Worm (Caenorhabditis elegans) whole organism, late embryonic: Measurements from ENCODE around the gene clec-57.
A peak's percentile ranks its signal among the peaks of the same experiment; 100 is the strongest.

Source experiments
- C38D4.7 ChIP-seq: fragments of 200-800 bp; sonication (Bioruptor generic); optimal IDR thresholded peaks from 2 replicates; lab custom pipeline; 2018; ENCODE audit warnings: mild to moderate bottlenecking, missing genetic modification characterization, moderate library complexity, missing compliant biosample characterization
- F13H6.1 ChIP-seq: sonication (generic microtip); optimal IDR thresholded peaks from 2 replicates; lab custom pipeline; 2016; ENCODE audit warnings: missing genetic modification characterization, missing compliant biosample characterization
- K09A11.1 ChIP-seq: sonication (generic microtip); optimal IDR thresholded peaks from 2 replicates; lab custom pipeline; 2017; ENCODE audit warnings: antibody characterized with exemption, mild to moderate bottlenecking, missing genetic modification characterization, missing compliant biosample characterization; ENCODE audit not compliant: insufficient read depth
- Y22D7AL.16 ChIP-seq: sonication (generic microtip); optimal IDR thresholded peaks from 2 replicates; lab custom pipeline; 2016; ENCODE audit warnings: missing genetic modification characterization, missing compliant biosample characterization
- ama-1 ChIP-seq: fragments of 150-350 bp; optimal IDR thresholded peaks from 2 replicates; lab custom pipeline; 2014
- ceh-14 ChIP-seq: sonication (generic microtip); optimal IDR thresholded peaks from 2 replicates; lab custom pipeline; 2016; ENCODE audit warnings: missing genotype, missing genetic modification characterization, missing compliant biosample characterization
- ceh-18 ChIP-seq: sonication (generic microtip); optimal IDR thresholded peaks from 2 replicates; lab custom pipeline; 2016; ENCODE audit warnings: missing genetic modification characterization, missing compliant biosample characterization
- ceh-24 ChIP-seq: sonication (generic microtip); optimal IDR thresholded peaks from 2 replicates; lab custom pipeline; 2016; ENCODE audit warnings: mild to moderate bottlenecking, missing genetic modification characterization, missing compliant biosample characterization
- ceh-31 ChIP-seq: sonication (generic microtip); optimal IDR thresholded peaks from 2 replicates; lab custom pipeline; 2016; ENCODE audit warnings: missing genetic modification characterization, missing compliant biosample characterization
- ceh-6 ChIP-seq: fragments of 200-800 bp; sonication (Bioruptor generic); optimal IDR thresholded peaks from 2 replicates; lab custom pipeline; 2018; ENCODE audit warnings: mild to moderate bottlenecking, missing genetic modification characterization, missing compliant biosample characterization
- che-1 ChIP-seq: sonication (generic microtip); optimal IDR thresholded peaks from 2 replicates; lab custom pipeline; 2016; ENCODE audit warnings: mild to moderate bottlenecking, missing genetic modification characterization, missing compliant biosample characterization
- elt-2 ChIP-seq: sonication (generic microtip); optimal IDR thresholded peaks from 2 replicates; lab custom pipeline; 2016; ENCODE audit warnings: missing genetic modification reagents, missing genetic modification characterization, missing compliant biosample characterization
- elt-4 ChIP-seq: sonication (generic microtip); optimal IDR thresholded peaks from 2 replicates; lab custom pipeline; 2016; ENCODE audit warnings: missing genetic modification characterization, missing compliant biosample characterization
- ets-4 ChIP-seq: sonication (generic microtip); optimal IDR thresholded peaks from 2 replicates; lab custom pipeline; 2016; ENCODE audit warnings: missing genetic modification characterization, missing compliant biosample characterization
- eyg-1 ChIP-seq: sonication (generic microtip); optimal IDR thresholded peaks from 2 replicates; lab custom pipeline; 2016; ENCODE audit warnings: missing genotype, missing genetic modification characterization, missing compliant biosample characterization
- fkh-6 ChIP-seq: sonication (generic microtip); optimal IDR thresholded peaks from 2 replicates; lab custom pipeline; 2016; ENCODE audit warnings: missing genetic modification characterization, missing compliant biosample characterization
- hlh-13 ChIP-seq: fragments of 200-800 bp; sonication (Bioruptor generic); optimal IDR thresholded peaks from 2 replicates; lab custom pipeline; 2018; ENCODE audit warnings: mild to moderate bottlenecking, missing genetic modification characterization, missing compliant biosample characterization
- hlh-15 ChIP-seq: sonication (generic microtip); optimal IDR thresholded peaks from 2 replicates; lab custom pipeline; 2016; ENCODE audit warnings: missing genetic modification characterization, missing compliant biosample characterization
- hlh-30 ChIP-seq: sonication (generic microtip); optimal IDR thresholded peaks from 2 replicates; lab custom pipeline; 2017; ENCODE audit warnings: antibody characterized with exemption, missing genetic modification characterization, missing compliant biosample characterization; ENCODE audit not compliant: insufficient read depth
- lim-6 ChIP-seq: sonication (generic microtip); optimal IDR thresholded peaks from 2 replicates; lab custom pipeline; 2016; ENCODE audit warnings: missing genetic modification characterization, missing compliant biosample characterization
- madf-2 ChIP-seq: sonication (generic microtip); optimal IDR thresholded peaks from 2 replicates; lab custom pipeline; 2017; ENCODE audit warnings: missing genetic modification characterization, missing compliant biosample characterization
- mec-3 ChIP-seq: sonication (generic microtip); optimal IDR thresholded peaks from 2 replicates; lab custom pipeline; 2016; ENCODE audit warnings: borderline replicate concordance, missing genetic modification characterization, missing compliant biosample characterization
- nfya-1 ChIP-seq: sonication (generic microtip); optimal IDR thresholded peaks from 2 replicates; lab custom pipeline; 2017; ENCODE audit warnings: missing genetic modification characterization, mild to moderate bottlenecking, missing compliant biosample characterization, antibody characterized with exemption, moderate library complexity
- npax-4 ChIP-seq: sonication (generic microtip); optimal IDR thresholded peaks from 2 replicates; lab custom pipeline; 2016; ENCODE audit warnings: missing genetic modification characterization, missing compliant biosample characterization
- pax-1 ChIP-seq: fragments of 150-350 bp; optimal IDR thresholded peaks from 2 replicates; lab custom pipeline; 2014; ENCODE audit warnings: missing biosample characterization, missing genetic modification characterization
- pha-2 ChIP-seq: sonication (generic microtip); optimal IDR thresholded peaks from 2 replicates; lab custom pipeline; 2017; ENCODE audit warnings: mild to moderate bottlenecking, missing genetic modification characterization, missing compliant biosample characterization
- pqm-1 ChIP-seq: sonication (generic microtip); optimal IDR thresholded peaks from 2 replicates; lab custom pipeline; 2016; ENCODE audit warnings: missing genetic modification characterization, missing compliant biosample characterization
- ref-2 ChIP-seq: sonication (generic microtip); optimal IDR thresholded peaks from 2 replicates; lab custom pipeline; 2016; ENCODE audit warnings: missing genetic modification characterization, missing compliant biosample characterization
- tbx-7 ChIP-seq: sonication (generic microtip); optimal IDR thresholded peaks from 2 replicates; lab custom pipeline; 2016; ENCODE audit warnings: missing genotype, missing genetic modification characterization, missing compliant biosample characterization
- unc-3 ChIP-seq, 2 experiments: fragments of 200-800 bp in 1 of 2; sonication (Bioruptor generic) in 1 of 2; sonication (generic microtip) in 1 of 2; conservative IDR thresholded peaks in 1 of 2; optimal IDR thresholded peaks in 1 of 2; 2 replicates each; pipeline versions ENCODE4 v1.3.6 to Lab custom; 2016 to 2022; ENCODE audit warnings: missing compliant biosample characterization in 2 of 2, missing genetic modification characterization in 2 of 2, missing genetic modification reagents in 1 of 2
- unc-86 ChIP-seq: sonication (generic microtip); optimal IDR thresholded peaks from 2 replicates; lab custom pipeline; 2016; ENCODE audit warnings: missing genetic modification characterization, missing compliant biosample characterization
- zip-5 ChIP-seq: sonication (generic microtip); optimal IDR thresholded peaks from 2 replicates; lab custom pipeline; 2016; ENCODE audit warnings: missing genetic modification characterization, missing compliant biosample characterization
- ztf-16 ChIP-seq: sonication (generic microtip); optimal IDR thresholded peaks from 2 replicates; lab custom pipeline; 2017; ENCODE audit warnings: missing genetic modification characterization, missing compliant biosample characterization

Gene clec-57

ce11 chrV:14460615-14461102 is 8.4 kb upstream of the clec-57 start, which contains the start of gene F08H9.2:
F08H9.2 (plus strand) TSS chrV:14460665.
- TF ChIP-seq lim-6 (tag; lab: Kevin White, UChicago) (no peak), Y22D7AL.16 (tag; lab: Kevin White, UChicago) (no peak), pax-1 (no peak), eyg-1 (no peak), hlh-13 (no peak), pqm-1 (tag; lab: Kevin White, UChicago) (no peak), hlh-30 (tag; lab: Kevin White, UChicago) (no peak), ceh-18 (tag; lab: Kevin White, UChicago) (no peak)

- no peak for TF ChIP-seq ztf-16 (tag; lab: Kevin White, UChicago)
- TF ChIP-seq hlh-15 (tag; lab: Kevin White, UChicago), result no peak
- TF ChIP-seq mec-3 (tag; lab: Kevin White, UChicago), result no peak
- TF ChIP-seq madf-2 (tag; lab: Kevin White, UChicago), result no peak
- TF ChIP-seq ceh-31 (tag; lab: Kevin White, UChicago), result no peak
- TF ChIP-seq ceh-14 (tag; lab: Kevin White, UChicago), result no peak
- no peak for TF ChIP-seq unc-3 (GFP tag; conservative IDR thresholded peaks at IDR 0.05; lab: Robert Waterston, UW)
- TF ChIP-seq unc-3 (tag; optimal IDR thresholded peaks at IDR 0.05; lab: Kevin White, UChicago), result no peak
- TF ChIP-seq elt-4 (tag; lab: Kevin White, UChicago), result no peak
- no peak for TF ChIP-seq zip-5
- TF ChIP-seq ceh-24 (tag; lab: Kevin White, UChicago), result no peak
- no peak for TF ChIP-seq F13H6.1 (tag; lab: Kevin White, UChicago)
- no peak for TF ChIP-seq fkh-6 (tag; lab: Kevin White, UChicago)
- no peak for TF ChIP-seq ceh-18 (tag; lab: Kevin White, UChicago)
Observed at ce11 chrV:14462653-14463052, 6.4 kb upstream of the clec-57 start.

ce11 chrV:14463087-14463486 is 5.9 kb upstream of the clec-57 start, which contains the start of gene F08H9.3:
F08H9.3 (minus strand) TSS chrV:14463338.
- TF ChIP-seq ref-2 (tag; lab: Kevin White, UChicago) (peak; percentile 17), elt-2 (tag; lab: Kevin White, UChicago) (peak; percentile 2)
- TF ChIP-seq, all 69 proteins: peak for 2; not testable (repeated sequence) for 67

ce11 chrV:14464368-14464767 is 4.7 kb upstream of the clec-57 start, which contains the start of gene F08H9.4:
F08H9.4 (minus strand) TSS chrV:14464428.
- TF ChIP-seq ets-4 (no peak), hlh-30 (tag; lab: Kevin White, UChicago) (no peak), unc-86 (no peak), ama-1 (lab: Kevin White, UChicago) (no peak), nfya-1 (no peak), C38D4.7 (GFP tag; lab: Kevin White, UChicago) (no peak), F13H6.1 (tag; lab: Kevin White, UChicago) (no peak), unc-3 (GFP tag; conservative IDR thresholded peaks at IDR 0.05; lab: Robert Waterston, UW) (no peak), unc-3 (tag; optimal IDR thresholded peaks at IDR 0.05; lab: Kevin White, UChicago) (no peak), tbx-7 (tag; lab: Kevin White, UChicago) (no peak), pax-1 (no peak), K09A11.1 (tag; lab: Kevin White, UChicago) (no peak), che-1 (tag; lab: Kevin White, UChicago) (no peak), ceh-6 (GFP tag; lab: Kevin White, UChicago) (no peak), lim-6 (tag; lab: Kevin White, UChicago) (no peak)

- TF ChIP-seq ama-1 (lab: Kevin White, UChicago) (no peak), ceh-14 (tag; lab: Kevin White, UChicago) (no peak), unc-86 (no peak), elt-4 (tag; lab: Kevin White, UChicago) (no peak), K09A11.1 (tag; lab: Kevin White, UChicago) (no peak), pha-2 (no peak), npax-4 (tag; lab: Kevin White, UChicago) (no peak)
Observed at ce11 chrV:14468196-14468874, 696 bp upstream of the clec-57 start, which contains the start of gene srz-97. srz-97 (minus strand) TSS chrV:14468246.
